Worm (Caenorhabditis elegans) whole organism, L4 larva: Measurements from ENCODE around the gene tax-4.

Experiments
- F49E8.2 ChIP-seq: sonication (generic microtip); optimal IDR thresholded peaks from 2 replicates; lab custom pipeline; 2016; ENCODE audit warnings: missing compliant biosample characterization, mild to moderate bottlenecking, missing genetic modification characterization, borderline replicate concordance
- T26A8.4 ChIP-seq: fragments of 200-800 bp; sonication (Bioruptor generic); IDR thresholded peaks from 2 replicates; pipeline ENCODE4 v1.3.6; 2022; ENCODE audit warnings: missing genetic modification characterization, missing compliant biosample characterization
- Y75B8A.6 ChIP-seq: fragments of 200-800 bp; sonication (Bioruptor generic); IDR thresholded peaks from 2 replicates; pipeline ENCODE4 v1.3.6; 2022; ENCODE audit warnings: missing genetic modification reagents, missing genetic modification characterization, missing compliant biosample characterization
- ZK337.2 ChIP-seq: fragments of 200-800 bp; sonication (Bioruptor generic); IDR thresholded peaks from 2 replicates; pipeline ENCODE4 v1.3.6; 2022; ENCODE audit warnings: missing genetic modification reagents, missing genetic modification characterization, missing compliant biosample characterization
- aha-1 ChIP-seq: fragments of 150-350 bp; peaks from one replicate; lab custom pipeline; 2014; ENCODE audit warnings: missing biosample characterization, missing genetic modification characterization
- daf-19 ChIP-seq: fragments of 200-800 bp; sonication (Bioruptor generic); conservative IDR thresholded peaks from 2 replicates; pipeline ENCODE4 v1.3.6; 2022; ENCODE audit warnings: missing genetic modification characterization, missing compliant biosample characterization
- dmd-6 ChIP-seq: fragments of 200-800 bp; sonication (Bioruptor generic); IDR thresholded peaks from 2 replicates; pipeline ENCODE4 v1.3.6; 2022; ENCODE audit warnings: missing genetic modification reagents, missing genetic modification characterization, missing compliant biosample characterization
- egl-27 ChIP-seq: sonication (generic microtip); optimal IDR thresholded peaks from 3 replicates; lab custom pipeline; 2017; ENCODE audit warnings: missing biosample characterization, missing genetic modification reagents, missing genetic modification characterization
- fos-1 ChIP-seq: fragments of 150-350 bp; optimal IDR thresholded peaks from 2 replicates; lab custom pipeline; 2014; ENCODE audit warnings: missing biosample characterization, missing genetic modification characterization
- hlh-30 ChIP-seq: sonication (generic microtip); optimal IDR thresholded peaks from 2 replicates; lab custom pipeline; 2017; ENCODE audit warnings: antibody characterized with exemption, mild to moderate bottlenecking, missing genetic modification characterization, missing compliant biosample characterization; ENCODE audit not compliant: insufficient read depth
- lin-29 ChIP-seq: fragments of 200-800 bp; sonication (Bioruptor generic); IDR thresholded peaks from 2 replicates; pipeline ENCODE4 v1.3.6; 2022; ENCODE audit warnings: missing genetic modification reagents, missing genetic modification characterization, missing compliant biosample characterization
- lin-38 ChIP-seq: fragments of 200-800 bp; sonication (Bioruptor generic); IDR thresholded peaks from 2 replicates; pipeline ENCODE4 v1.3.6; 2022; ENCODE audit warnings: missing genetic modification reagents, missing genetic modification characterization, missing compliant biosample characterization
- lsy-2 ChIP-seq, 2 experiments: fragments of 150-350 bp in 1 of 2; sonication (generic microtip) in 1 of 2; optimal IDR thresholded peaks; 2 replicates each; lab custom pipeline; 2014 to 2017; ENCODE audit warnings: missing biosample characterization in 2 of 2, missing genetic modification characterization in 2 of 2
- madf-5 ChIP-seq, 2 experiments: fragments of 200-800 bp; sonication (Bioruptor generic); IDR thresholded peaks; 2 replicates each; pipeline ENCODE4 v1.3.6; 2022; ENCODE audit warnings: missing compliant biosample characterization in 2 of 2, missing genetic modification characterization in 2 of 2
- mxl-2 ChIP-seq: fragments of 200-800 bp; sonication (Bioruptor generic); conservative IDR thresholded peaks from 2 replicates; pipeline ENCODE4 v1.3.6; 2022; ENCODE audit warnings: missing genetic modification reagents, missing genetic modification characterization, missing compliant biosample characterization
- mxl-3 ChIP-seq: fragments of 200-800 bp; sonication (Bioruptor generic); optimal IDR thresholded peaks from 2 replicates; lab custom pipeline; 2018; ENCODE audit warnings: mild to moderate bottlenecking, missing genetic modification characterization, missing compliant biosample characterization
- nhr-10 ChIP-seq: fragments of 150-350 bp; optimal IDR thresholded peaks from 2 replicates; lab custom pipeline; 2014; ENCODE audit warnings: missing biosample characterization, missing genetic modification characterization
- nhr-102 ChIP-seq: sonication (generic microtip); optimal IDR thresholded peaks from 2 replicates; lab custom pipeline; 2016; ENCODE audit warnings: mild to moderate bottlenecking, missing genetic modification characterization, moderate library complexity, missing compliant biosample characterization
- nhr-237 ChIP-seq: sonication (generic microtip); optimal IDR thresholded peaks from 2 replicates; lab custom pipeline; 2017; ENCODE audit warnings: missing biosample characterization, missing genetic modification characterization
- nhr-25 ChIP-seq: sonication (generic microtip); optimal IDR thresholded peaks from 2 replicates; lab custom pipeline; 2017; ENCODE audit warnings: missing genetic modification characterization, mild to moderate bottlenecking, missing compliant biosample characterization, antibody characterized with exemption, moderate library complexity, borderline replicate concordance; ENCODE audit not compliant: insufficient read depth
- nhr-28 ChIP-seq: fragments of 150-350 bp; optimal IDR thresholded peaks from 2 replicates; lab custom pipeline; 2014; ENCODE audit warnings: missing biosample characterization, missing genetic modification characterization
- nhr-41 ChIP-seq: fragments of 200-800 bp; sonication (Bioruptor generic); IDR thresholded peaks from 2 replicates; pipeline ENCODE4 v1.3.6; 2022; ENCODE audit warnings: missing genetic modification reagents, missing genetic modification characterization, missing compliant biosample characterization
- nhr-48 ChIP-seq: sonication (generic microtip); optimal IDR thresholded peaks from 2 replicates; lab custom pipeline; 2016; ENCODE audit warnings: mild to moderate bottlenecking, missing genetic modification characterization, missing compliant biosample characterization
- pqm-1 ChIP-seq: sonication (generic microtip); optimal IDR thresholded peaks from 2 replicates; lab custom pipeline; 2017; ENCODE audit warnings: missing biosample characterization, missing genetic modification characterization
- set-16 ChIP-seq: fragments of 200-800 bp; sonication (Bioruptor generic); IDR thresholded peaks from 2 replicates; pipeline ENCODE4 v1.3.6; 2022; ENCODE audit warnings: missing genetic modification reagents, missing genetic modification characterization, missing compliant biosample characterization
- unc-39 ChIP-seq: sonication (generic microtip); optimal IDR thresholded peaks from 2 replicates; lab custom pipeline; 2017; ENCODE audit warnings: missing biosample characterization, missing genetic modification characterization
- zfp-2 ChIP-seq: sonication (generic microtip); optimal IDR thresholded peaks from 2 replicates; lab custom pipeline; 2016; ENCODE audit warnings: mild to moderate bottlenecking, missing genetic modification characterization, missing compliant biosample characterization
- zfp-3 ChIP-seq: fragments of 200-800 bp; sonication (Bioruptor generic); conservative IDR thresholded peaks from 2 replicates; pipeline ENCODE4 v1.3.6; 2022; ENCODE audit warnings: missing genetic modification reagents, missing genetic modification characterization, missing compliant biosample characterization
- ztf-7 ChIP-seq: fragments of 150-350 bp; optimal IDR thresholded peaks from 2 replicates; lab custom pipeline; 2014; ENCODE audit warnings: missing biosample characterization, missing genetic modification characterization

Gene tax-4

DNA sequence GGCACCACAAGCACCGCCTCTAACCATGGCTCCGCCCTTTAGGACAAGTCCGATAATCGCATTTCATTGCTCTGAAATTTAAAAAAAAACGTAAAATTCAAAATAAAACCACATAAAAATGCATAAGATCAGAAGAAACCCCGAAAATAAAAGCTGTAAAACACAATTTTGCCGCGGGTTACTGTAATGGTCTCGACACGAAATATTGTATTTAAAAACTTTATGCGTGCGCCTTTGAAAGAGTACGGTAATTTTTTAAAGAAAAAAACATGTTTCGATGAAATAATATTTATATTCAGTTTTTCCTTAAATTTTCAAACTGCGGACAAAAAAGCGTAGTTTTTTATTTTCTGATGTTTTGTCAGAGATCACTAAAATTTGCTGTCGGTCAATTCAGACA lies 47.4 kb downstream of the tax-4 start, which contains the start of gene rnr-1:
Gene rnr-1 (minus strand): TSS at position 77 of the 400 bp plus-strand sequence.
- no peak for TF ChIP-seq dmd-6
- TF ChIP-seq nhr-41 (GFP tag; lab: Robert Waterston, UW): no peak
- TF ChIP-seq pqm-1 (tag; lab: Kevin White, UChicago): no peak
- peak in 1 of 2 experiments; percentile 59 for TF ChIP-seq lsy-2 (tag; optimal IDR thresholded peaks at IDR 0.05; lab: Kevin White, UChicago)
- TF ChIP-seq ZK337.2 (GFP tag; lab: Robert Waterston, UW): no peak
- no peak for TF ChIP-seq egl-27 (tag; lab: Kevin White, UChicago)
- TF ChIP-seq madf-5 (GFP tag; IDR thresholded peaks at IDR 0.05; lab: Robert Waterston, UW): no peak
- TF ChIP-seq lin-38 (GFP tag; lab: Robert Waterston, UW): peak; percentile 45; the same call in 1 of the 2 replicates
- TF ChIP-seq nhr-28 (tag; lab: Kevin White, UChicago): no peak
- TF ChIP-seq mxl-3 (GFP tag; lab: Kevin White, UChicago): no peak
- TF ChIP-seq nhr-25 (tag; lab: Kevin White, UChicago): no peak
- no peak for TF ChIP-seq nhr-48 (tag; lab: Kevin White, UChicago)
- no peak for TF ChIP-seq unc-39 (tag; lab: Kevin White, UChicago)
- TF ChIP-seq Y75B8A.6 (GFP tag; lab: Robert Waterston, UW): no peak
- no peak for TF ChIP-seq hlh-30 (tag; lab: Kevin White, UChicago)
- peak; percentile 39 for TF ChIP-seq F49E8.2 (tag; lab: Kevin White, UChicago)
- TF ChIP-seq zfp-2: no peak
- no peak for TF ChIP-seq nhr-10 (tag; lab: Kevin White, UChicago)
- no peak for TF ChIP-seq nhr-102 (tag; lab: Kevin White, UChicago)
- no peak for TF ChIP-seq mxl-2 (GFP tag; lab: Robert Waterston, UW)
- no peak for TF ChIP-seq T26A8.4
- TF ChIP-seq ztf-7 (tag; lab: Kevin White, UChicago): no peak
- TF ChIP-seq set-16 (GFP tag; lab: Robert Waterston, UW): no peak
- TF ChIP-seq zfp-3: no peak
- no peak for TF ChIP-seq daf-19 (GFP tag; lab: Robert Waterston, UW)
- peak; percentile 59 for TF ChIP-seq aha-1
- TF ChIP-seq lin-29: no peak
- TF ChIP-seq nhr-237 (tag; lab: Kevin White, UChicago): no peak

- TF ChIP-seq aha-1 (peak; percentile 56), fos-1 (tag; lab: Kevin White, UChicago) (no peak)
- TF ChIP-seq, all 104 proteins: peak for 1
Measured at ce11 chrIII:9231173-9231572, 49.8 kb downstream of the tax-4 start, which contains the start of gene T23G5.3. T23G5.3 (minus strand) TSS chrIII:9231273.
